Fruit fly (Drosophila melanogaster) whole organism, embryonic: ENCODE data around the gene Cyp318a1.

ENCODE experiments used
- Asciz ChIP-seq: fragments of 200-800 bp; sonication (Bioruptor generic); optimal IDR thresholded peaks from 2 replicates; lab custom pipeline; 2017; ENCODE audit warnings: missing biosample characterization, mild to moderate bottlenecking, missing genetic modification characterization, missing genetic modification reagents
- BEAF-32 ChIP-seq: fragments of 200-800 bp; sonication (Bioruptor generic); optimal IDR thresholded peaks from 3 replicates; lab custom pipeline; 2017; ENCODE audit warnings: missing biosample characterization, missing genetic modification characterization, mild to moderate bottlenecking, moderate library complexity, missing genetic modification reagents
- Bgb ChIP-seq: fragments of 200-800 bp; sonication (Bioruptor generic); IDR thresholded peaks from 2 replicates; pipeline ENCODE4 v1.3.6; 2022; ENCODE audit warnings: missing biosample characterization, missing genetic modification characterization; ENCODE audit not compliant: partially characterized antibody
- CG1024 ChIP-seq: fragments of 200-800 bp; sonication (Bioruptor generic); IDR thresholded peaks from 2 replicates; pipeline ENCODE4 v1.3.6; 2022; ENCODE audit warnings: missing biosample characterization, missing genetic modification characterization
- CG10543 ChIP-seq: fragments of 200-800 bp; sonication (Bioruptor generic); optimal IDR thresholded peaks from 3 replicates; lab custom pipeline; 2017; ENCODE audit warnings: missing biosample characterization, mild to moderate bottlenecking, missing genetic modification characterization, moderate library complexity
- CG11456 ChIP-seq: fragments of 200-800 bp; sonication (Bioruptor generic); IDR thresholded peaks from 3 replicates; pipeline ENCODE4 v1.3.6; 2022; ENCODE audit warnings: missing biosample characterization, missing genetic modification characterization
- CG12219 ChIP-seq: fragments of 200-800 bp; sonication (Bioruptor generic); optimal IDR thresholded peaks from 3 replicates; lab custom pipeline; 2018; ENCODE audit warnings: missing biosample characterization, mild to moderate bottlenecking, missing genetic modification characterization
- CG12236 ChIP-seq: fragments of 200-800 bp; sonication (Bioruptor generic); optimal IDR thresholded peaks from 2 replicates; lab custom pipeline; 2016; ENCODE audit warnings: missing biosample characterization, missing genetic modification characterization
- CG14050 ChIP-seq: fragments of 200-800 bp; sonication (Bioruptor generic); IDR thresholded peaks from 3 replicates; pipeline ENCODE4 v1.3.6; 2022; ENCODE audit warnings: missing biosample characterization, missing genetic modification characterization
- CG15514 ChIP-seq: fragments of 200-800 bp; sonication (Bioruptor generic); optimal IDR thresholded peaks from 3 replicates; lab custom pipeline; 2017; ENCODE audit warnings: missing biosample characterization, missing genetic modification characterization, mild to moderate bottlenecking, moderate library complexity, missing genetic modification reagents
- CG1603 ChIP-seq: fragments of 200-800 bp; sonication (Bioruptor generic); optimal IDR thresholded peaks from 2 replicates; lab custom pipeline; 2019; ENCODE audit warnings: missing biosample characterization, mild to moderate bottlenecking, missing genetic modification characterization, moderate library complexity
- CG16813 ChIP-seq: fragments of 200-800 bp; sonication (Bioruptor generic); IDR thresholded peaks from 3 replicates; pipeline ENCODE4 v1.3.6; 2022; ENCODE audit warnings: missing biosample characterization, missing genetic modification characterization; ENCODE audit not compliant: partially characterized antibody
- CG17385 ChIP-seq: fragments of 200-800 bp; sonication (Bioruptor generic); optimal IDR thresholded peaks from 3 replicates; lab custom pipeline; 2018; ENCODE audit warnings: missing biosample characterization, mild to moderate bottlenecking, missing genetic modification characterization
- CG17612 ChIP-seq: fragments of 200-800 bp; sonication (Bioruptor generic); IDR thresholded peaks from 2 replicates; pipeline ENCODE4 v1.3.6; 2022; ENCODE audit warnings: missing biosample characterization, missing genetic modification characterization
- CG18476 ChIP-seq: fragments of 200-800 bp; sonication (Bioruptor generic); optimal IDR thresholded peaks from 2 replicates; lab custom pipeline; 2016; ENCODE audit warnings: missing biosample characterization, mild to moderate bottlenecking, missing genetic modification characterization
- CG2116 ChIP-seq: fragments of 200-800 bp; sonication (Bioruptor generic); optimal IDR thresholded peaks from 3 replicates; lab custom pipeline; 2018; ENCODE audit warnings: missing biosample characterization, mild to moderate bottlenecking, missing genetic modification characterization
- CG2129 ChIP-seq: fragments of 200-800 bp; sonication (Bioruptor generic); IDR thresholded peaks from 2 replicates; pipeline ENCODE4 v1.3.6; 2022; ENCODE audit warnings: missing biosample characterization, missing genetic modification characterization; ENCODE audit not compliant: partially characterized antibody
- CG3163 ChIP-seq: fragments of 200-800 bp; sonication (Bioruptor generic); optimal IDR thresholded peaks from 3 replicates; lab custom pipeline; 2016; ENCODE audit warnings: missing biosample characterization, missing genetic modification characterization
- CG3726 ChIP-seq: fragments of 200-800 bp; sonication (Bioruptor generic); IDR thresholded peaks from 3 replicates; pipeline ENCODE4, ENCODE4 v1.3.6; 2022; ENCODE audit warnings: missing biosample characterization, missing genetic modification characterization
- CG4282 ChIP-seq: fragments of 200-800 bp; sonication (Bioruptor generic); optimal IDR thresholded peaks from 2 replicates; lab custom pipeline; 2016; ENCODE audit warnings: missing biosample characterization, missing genetic modification characterization
- CHES-1-like ChIP-seq: fragments of 200-800 bp; sonication (Bioruptor generic); optimal IDR thresholded peaks from 2 replicates; lab custom pipeline; 2016; ENCODE audit warnings: missing biosample characterization, missing genetic modification characterization
- Drgx ChIP-seq: fragments of 200-800 bp; sonication (Bioruptor generic); IDR thresholded peaks from 2 replicates; pipeline ENCODE4 v1.3.6; 2022; ENCODE audit warnings: missing biosample characterization, missing genetic modification characterization
- E2f1 ChIP-seq: fragments of 200-800 bp; sonication (Bioruptor generic); IDR thresholded peaks from 2 replicates; pipeline ENCODE4 v1.3.6; 2022; ENCODE audit warnings: missing biosample characterization, missing genetic modification characterization
- Ets65A ChIP-seq: fragments of 200-800 bp; sonication (Bioruptor generic); peaks from one replicate; lab custom pipeline; 2016; ENCODE audit warnings: missing biosample characterization, missing genetic modification characterization
- Ets97D ChIP-seq: fragments of 200-800 bp; sonication (Bioruptor generic); optimal IDR thresholded peaks from 3 replicates; lab custom pipeline; 2016; ENCODE audit warnings: missing biosample characterization, missing genetic modification characterization
- Gug ChIP-seq: fragments of 200-800 bp; sonication (Bioruptor generic); IDR thresholded peaks from 4 replicates; pipeline ENCODE4 v1.3.6; 2022; ENCODE audit warnings: missing biosample characterization, missing genetic modification characterization
- HmgZ ChIP-seq: fragments of 200-800 bp; sonication (Bioruptor generic); optimal IDR thresholded peaks from 2 replicates; lab custom pipeline; 2018; ENCODE audit warnings: missing biosample characterization, mild to moderate bottlenecking, missing genetic modification characterization
- Max ChIP-seq: fragments of 200-800 bp; sonication (Bioruptor generic); optimal IDR thresholded peaks from 2 replicates; lab custom pipeline; 2016; ENCODE audit warnings: missing biosample characterization, mild to moderate bottlenecking, missing genetic modification characterization
- Med ChIP-seq: fragments of 200-800 bp; sonication (Bioruptor generic); peaks from one replicate; lab custom pipeline; 2016; ENCODE audit warnings: missing biosample characterization, missing genetic modification characterization, mild to moderate bottlenecking, inconsistent platforms, moderate library complexity
- Oli ChIP-seq: fragments of 200-800 bp; sonication (Bioruptor generic); optimal IDR thresholded peaks from 2 replicates; lab custom pipeline; 2018; ENCODE audit warnings: missing biosample characterization, mild to moderate bottlenecking, missing genetic modification characterization, moderate library complexity
- Sox102F ChIP-seq: fragments of 200-800 bp; sonication (Bioruptor generic); optimal IDR thresholded peaks from 2 replicates; lab custom pipeline; 2018; ENCODE audit warnings: missing biosample characterization, mild to moderate bottlenecking, missing genetic modification characterization, moderate library complexity
- Sry-δ ChIP-seq: fragments of 200-800 bp; sonication (Bioruptor generic); optimal IDR thresholded peaks from 2 replicates; lab custom pipeline; 2016; ENCODE audit warnings: missing biosample characterization, missing genetic modification characterization
- Taf1 ChIP-seq: fragments of 200-800 bp; sonication (Bioruptor generic); IDR thresholded peaks from 2 replicates; pipeline ENCODE4 v1.3.6; 2022; ENCODE audit warnings: missing biosample characterization, missing genetic modification characterization
- az2 ChIP-seq: fragments of 200-800 bp; sonication (Bioruptor generic); optimal IDR thresholded peaks from 3 replicates; lab custom pipeline; 2016; ENCODE audit warnings: missing biosample characterization, missing genetic modification characterization
- bowl ChIP-seq: fragments of 200-800 bp; sonication (Bioruptor generic); IDR thresholded peaks from 2 replicates; pipeline ENCODE4 v1.3.6; 2022; ENCODE audit warnings: missing biosample characterization, missing genetic modification characterization
- croc ChIP-seq: fragments of 200-800 bp; sonication (Bioruptor generic); conservative IDR thresholded peaks from 3 replicates; pipeline ENCODE4 v1.3.6; 2022; ENCODE audit warnings: missing biosample characterization, missing genetic modification characterization
- crp ChIP-seq, 2 experiments: fragments of 200-800 bp; sonication (Bioruptor generic); optimal IDR thresholded peaks; 2 replicates in 1 of 2; 3 replicates in 1 of 2; lab custom pipeline; 2017; ENCODE audit warnings: missing biosample characterization in 2 of 2, missing genetic modification characterization in 2 of 2, mild to moderate bottlenecking in 1 of 2, moderate library complexity in 1 of 2
- dpn ChIP-seq, 2 experiments: fragments of 200-800 bp; sonication (Bioruptor generic); optimal IDR thresholded peaks; 3 replicates each; lab custom pipeline; 2016; ENCODE audit warnings: missing biosample characterization in 2 of 2, missing genetic modification characterization in 2 of 2
- eve ChIP-seq, 2 experiments: fragments of >200 bp; optimal IDR thresholded peaks; 2 replicates each; lab custom pipeline; 2017; ENCODE audit warnings: missing biosample characterization in 2 of 2, missing genetic modification characterization in 2 of 2
- eyg ChIP-seq: fragments of 200-800 bp; sonication (Bioruptor generic); optimal IDR thresholded peaks from 3 replicates; lab custom pipeline; 2016; ENCODE audit warnings: missing biosample characterization, missing genetic modification characterization
- gcm ChIP-seq: fragments of 200-800 bp; sonication (Bioruptor generic); optimal IDR thresholded peaks from 2 replicates; lab custom pipeline; 2019; ENCODE audit warnings: missing biosample characterization, mild to moderate bottlenecking, missing genetic modification characterization, moderate library complexity
- gfzf ChIP-seq: fragments of 200-800 bp; sonication (Bioruptor generic); optimal IDR thresholded peaks from 2 replicates; lab custom pipeline; 2016; ENCODE audit warnings: missing biosample characterization, mild to moderate bottlenecking, missing genetic modification characterization, moderate library complexity
- phol ChIP-seq: fragments of 200-800 bp; sonication (Bioruptor generic); optimal IDR thresholded peaks from 3 replicates; lab custom pipeline; 2018; ENCODE audit warnings: missing biosample characterization, mild to moderate bottlenecking, missing genetic modification characterization, moderate library complexity
- sisA ChIP-seq: fragments of 200-800 bp; sonication (Bioruptor generic); IDR thresholded peaks from 2 replicates; pipeline ENCODE4 v1.3.6; 2022; ENCODE audit warnings: missing biosample characterization, missing genetic modification characterization
- slbo ChIP-seq: fragments of 200-800 bp; sonication (Bioruptor generic); IDR thresholded peaks from 2 replicates; pipeline ENCODE4 v1.3.6; 2022; ENCODE audit warnings: missing biosample characterization, missing genetic modification characterization
- ssp ChIP-seq: fragments of 200-800 bp; sonication (Bioruptor generic); IDR thresholded peaks from 2 replicates; pipeline ENCODE4 v1.3.6; 2022; ENCODE audit warnings: missing biosample characterization, missing genetic modification characterization
- stwl ChIP-seq: fragments of 200-800 bp; sonication (Bioruptor generic); optimal IDR thresholded peaks from 3 replicates; lab custom pipeline; 2018; ENCODE audit warnings: missing biosample characterization, mild to moderate bottlenecking, missing genetic modification characterization, moderate library complexity
- tio ChIP-seq: fragments of 200-800 bp; sonication (Bioruptor generic); optimal IDR thresholded peaks from 2 replicates; lab custom pipeline; 2017; ENCODE audit warnings: missing biosample characterization, missing genetic modification characterization, inconsistent platforms

The Cyp318a1 gene

DNA sequence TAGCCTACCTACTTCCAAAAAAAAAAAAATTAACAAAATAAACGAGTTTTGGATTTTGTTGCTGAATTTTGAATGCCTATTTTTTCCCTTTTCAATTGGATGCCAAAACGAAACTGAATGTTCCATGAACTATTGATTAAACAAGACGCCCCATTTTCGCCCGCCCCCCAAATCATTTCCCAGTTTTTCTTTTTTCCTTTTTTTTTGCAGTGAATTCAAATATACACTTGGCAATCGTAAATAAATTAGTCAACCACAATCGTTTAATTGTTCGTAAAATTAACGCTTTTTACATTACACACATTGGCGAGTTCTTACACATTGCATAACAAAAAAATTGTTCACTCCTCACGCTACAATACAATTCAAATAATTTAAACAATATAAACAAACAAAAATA is 39.8 kb upstream of the Cyp318a1 start, which contains the start of gene CG18130:
Gene CG18130 (minus strand): TSS at position 101 of the 400 bp plus-strand sequence.
- no peak for TF ChIP-seq E2f1
- no peak for TF ChIP-seq CG3163 (GFP tag; lab: Kevin White, UChicago)
- no peak for TF ChIP-seq CG10543 (GFP tag; lab: Kevin White, UChicago)
- TF ChIP-seq gfzf (GFP tag; lab: Kevin White, UChicago) = no peak
- TF ChIP-seq Taf1 (GFP tag; lab: Robert Waterston, UW) = no peak
- no peak for TF ChIP-seq Asciz (GFP tag; lab: Kevin White, UChicago)
- TF ChIP-seq CG3726 (GFP tag; lab: Robert Waterston, UW) = no peak
- no peak for TF ChIP-seq CG4282 (GFP tag; lab: Kevin White, UChicago)
- no peak for TF ChIP-seq CHES-1-like
- TF ChIP-seq eyg (GFP tag; lab: Kevin White, UChicago) = no peak
- no peak for TF ChIP-seq slbo
- no peak for TF ChIP-seq eve (GFP tag; optimal IDR thresholded peaks at IDR 0.05; lab: Kevin White, UChicago)
- no peak for TF ChIP-seq croc (GFP tag; lab: Robert Waterston, UW)
- no peak for TF ChIP-seq Sox102F

DNA sequence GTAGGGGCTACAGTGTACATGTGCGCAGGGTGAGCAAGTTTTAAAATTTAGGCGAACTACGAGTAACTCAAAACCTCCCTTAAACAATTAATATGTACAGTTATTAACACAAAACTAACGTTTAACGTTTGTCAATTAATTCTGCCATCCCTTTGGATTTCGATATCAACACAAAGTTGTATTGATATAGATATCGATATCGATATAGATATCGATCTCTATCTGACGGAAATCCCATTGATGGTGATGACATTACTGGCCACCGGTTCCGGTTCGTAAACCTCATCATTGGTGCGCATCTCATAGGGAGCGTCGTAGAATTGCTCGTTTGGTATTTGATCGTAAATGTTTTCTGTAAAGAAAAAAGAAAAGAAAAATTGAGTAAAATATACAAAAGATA is 39.2 kb upstream of the Cyp318a1 start:
- TF ChIP-seq HmgZ (no peak), phol (tag; lab: Kevin White, UChicago) (peak; percentile 14), stwl (tag; lab: Kevin White, UChicago) (peak; percentile 95), Ets97D (GFP tag; lab: Kevin White, UChicago) (peak; percentile 64), dpn (GFP tag; optimal IDR thresholded peaks at IDR 0.05; lab: Kevin White, UChicago) (no peak), CG2116 (peak; percentile 68), Med (peak; percentile 0), CG15514 (peak; percentile 67), CG2129 (GFP tag; lab: Robert Waterston, UW) (peak; percentile 13; the same call in 1 of the 2 replicates), CG16813 (no peak), Sry-δ (GFP tag; lab: Kevin White, UChicago) (peak; percentile 33), BEAF-32 (peak; percentile 25)

DNA sequence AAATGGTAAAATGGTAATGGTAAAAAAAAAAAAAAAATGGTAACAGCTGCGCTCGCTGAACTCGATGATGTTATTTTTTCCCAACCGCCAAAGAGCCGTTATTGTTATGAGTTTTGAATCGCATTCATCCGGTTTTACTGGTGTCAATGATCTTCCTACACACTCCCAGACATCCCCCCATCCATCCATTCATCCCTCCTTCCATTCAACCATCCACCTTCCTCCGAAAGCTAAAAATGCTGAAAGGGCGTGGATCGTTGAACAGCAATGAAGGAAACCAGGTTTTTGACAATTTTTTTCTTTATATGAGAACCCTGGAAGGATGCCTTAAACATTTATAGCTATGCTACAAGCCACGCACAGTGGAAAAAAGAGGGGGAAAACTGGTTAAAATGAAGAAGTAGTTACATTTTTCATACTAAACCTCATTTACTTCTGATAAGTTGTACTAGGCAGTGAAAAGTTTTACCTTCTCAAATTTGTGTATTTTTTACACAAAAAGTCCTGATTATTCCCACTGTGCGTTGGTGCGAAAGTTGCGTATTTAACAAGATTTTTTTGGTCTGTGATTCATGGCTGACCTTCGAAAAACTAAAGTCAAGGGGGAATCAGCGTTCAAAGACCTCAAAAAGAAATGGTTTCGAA is 32.3 kb upstream of the Cyp318a1 start:
- TF ChIP-seq CG1024 (GFP tag; lab: Robert Waterston, UW) = no peak
- no peak for TF ChIP-seq ssp
- peak; percentile 48 for TF ChIP-seq Sox102F
- 0 out of 2 replicates have a peak, but pooled peaks have one; percentile 19 for TF ChIP-seq Drgx (GFP tag; lab: Robert Waterston, UW)
- TF ChIP-seq Max (GFP tag; lab: Kevin White, UChicago) = no peak
- TF ChIP-seq CG17385 = peak; percentile 7
- no peak for TF ChIP-seq crp (GFP tag; optimal IDR thresholded peaks at IDR 0.05; lab: Kevin White, UChicago)
- TF ChIP-seq sisA (GFP tag; lab: Robert Waterston, UW) = no peak
- TF ChIP-seq gcm (GFP tag; lab: Kevin White, UChicago) = no peak
- no peak for TF ChIP-seq CG14050 (GFP tag; lab: Robert Waterston, UW)
- peak; percentile 51 for TF ChIP-seq Ets65A (GFP tag; lab: Kevin White, UChicago)
- TF ChIP-seq CG17612 (GFP tag; lab: Robert Waterston, UW) = no peak
- TF ChIP-seq CG18476 (GFP tag; lab: Kevin White, UChicago) = no peak
- TF ChIP-seq az2 (GFP tag; lab: Kevin White, UChicago) = no peak
- TF ChIP-seq CG11456 (GFP tag; lab: Robert Waterston, UW) = no peak
- TF ChIP-seq CG12219 (GFP tag; lab: Kevin White, UChicago) = no peak
- no peak for TF ChIP-seq CG12236
- TF ChIP-seq Gug = no peak
- peak; percentile 30 for TF ChIP-seq Oli (tag; lab: Kevin White, UChicago)
- TF ChIP-seq bowl (GFP tag; lab: Robert Waterston, UW) = no peak
- peak; percentile 21 for TF ChIP-seq phol (tag; lab: Kevin White, UChicago)
- peak; percentile 37 for TF ChIP-seq CG1603 (tag; lab: Kevin White, UChicago)
- TF ChIP-seq Bgb (GFP tag; lab: Robert Waterston, UW) = no peak
- TF ChIP-seq tio (GFP tag; lab: Kevin White, UChicago) = no peak
